Worm (Caenorhabditis elegans): Measurements from ENCODE around the gene gap-2.

Gene gap-2

DNA sequence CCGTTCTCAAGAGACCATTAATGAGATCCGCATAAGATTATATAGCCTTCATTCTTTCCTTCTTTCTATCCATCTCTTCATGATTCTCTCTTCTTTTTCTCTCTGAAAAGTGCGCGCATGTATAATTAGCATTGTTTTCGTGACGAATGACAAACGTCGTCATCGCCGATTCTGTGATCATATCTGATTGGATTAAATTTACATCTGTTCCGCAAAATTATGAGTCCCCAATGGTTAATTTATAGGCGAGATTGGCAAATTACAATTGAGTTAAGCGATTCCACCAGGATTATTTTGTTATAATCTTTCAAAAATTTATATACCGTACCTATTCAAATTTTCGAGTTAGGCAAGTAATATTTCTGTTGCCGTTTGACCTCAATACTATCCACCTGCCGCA is 32.0 kb downstream of the gap-2 start:
- TF ChIP-seq mab-5 (tag; optimal IDR thresholded peaks at IDR 0.05), result peak; percentile 28
- peak; percentile 17 for TF ChIP-seq ceh-16 (tag; optimal IDR thresholded peaks at IDR 0.05)
- peak; percentile 5 for TF ChIP-seq unc-55 (GFP tag; optimal IDR thresholded peaks at IDR 0.05)
- TF ChIP-seq ceh-82 (tag; optimal IDR thresholded peaks at IDR 0.05), result no peak

DNA sequence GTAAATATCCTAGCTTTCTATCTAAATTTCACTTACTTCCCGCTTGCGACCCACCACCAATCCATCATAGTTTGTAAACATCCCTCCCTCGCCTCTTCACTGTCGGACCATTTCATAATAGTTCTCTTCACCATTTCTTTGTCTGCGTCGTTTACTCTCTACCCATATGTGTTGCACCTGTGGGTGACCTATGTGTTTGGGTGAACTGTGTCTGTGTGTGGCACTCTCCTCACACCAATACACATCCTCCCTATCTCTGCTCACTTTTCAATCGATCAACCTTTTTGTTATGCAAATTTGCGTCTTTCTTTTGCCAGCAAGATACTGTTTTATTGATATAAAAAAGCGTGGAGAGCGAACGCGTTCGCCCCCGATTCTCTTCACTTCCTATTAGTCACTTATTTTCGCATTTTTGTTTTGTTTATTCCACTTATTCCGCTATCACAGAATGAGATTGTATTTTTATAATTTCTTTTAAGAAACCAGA is 32.7 kb downstream of the gap-2 start:
- TF ChIP-seq mdl-1 (tag; optimal IDR thresholded peaks at IDR 0.05), result no peak
- TF ChIP-seq egl-27 (tag; optimal IDR thresholded peaks at IDR 0.05), result no peak
- TF ChIP-seq ceh-16 (tag; optimal IDR thresholded peaks at IDR 0.05), result no peak
- no peak for TF ChIP-seq aly-2 (tag; optimal IDR thresholded peaks at IDR 0.05)
- TF ChIP-seq nhr-23 (tag; optimal IDR thresholded peaks at IDR 0.05), result no peak
- TF ChIP-seq nhr-129 (tag; optimal IDR thresholded peaks at IDR 0.05), result no peak
- no peak for TF ChIP-seq nhr-21 (tag; optimal IDR thresholded peaks at IDR 0.05)
- no peak for TF ChIP-seq nhr-237 (tag; optimal IDR thresholded peaks at IDR 0.05)
- TF ChIP-seq fos-1 (tag; optimal IDR thresholded peaks at IDR 0.05), result no peak
- TF ChIP-seq ama-1 (optimal IDR thresholded peaks at IDR 0.05), result no peak
- no peak for TF ChIP-seq peb-1 (tag; optimal IDR thresholded peaks at IDR 0.05)
- TF ChIP-seq lsy-2 (tag; optimal IDR thresholded peaks at IDR 0.05), result no peak
- no peak for TF ChIP-seq elt-3 (tag; optimal IDR thresholded peaks at IDR 0.05)
- no peak for TF ChIP-seq ztf-11 (tag; optimal IDR thresholded peaks at IDR 0.05)
- TF ChIP-seq blmp-1 (tag; optimal IDR thresholded peaks at IDR 0.05; ENCODE audit: insufficient read depth), result no peak

DNA sequence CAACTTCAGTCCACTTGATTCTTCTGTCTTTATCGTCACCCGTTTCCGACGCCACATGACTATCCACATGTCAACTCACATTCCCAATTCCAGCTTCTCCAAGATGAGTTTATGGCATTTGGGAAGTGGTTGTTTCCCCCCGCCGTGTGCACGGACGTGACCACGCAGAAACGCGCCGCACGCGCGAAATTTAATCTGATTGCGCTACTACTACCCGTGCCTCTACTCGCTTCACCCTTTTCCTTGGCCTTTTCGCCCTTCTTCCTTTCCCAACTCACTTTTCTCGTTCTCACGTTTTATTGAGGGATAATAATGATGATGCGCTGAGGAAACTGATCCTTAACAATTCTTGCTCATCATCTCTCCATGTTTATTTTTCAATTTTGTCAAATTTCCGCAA is 34.1 kb downstream of the gap-2 start:
- TF ChIP-seq nhr-12 (tag; optimal IDR thresholded peaks at IDR 0.05) (no peak), ceh-16 (tag; optimal IDR thresholded peaks at IDR 0.05) (no peak), unc-55 (GFP tag; optimal IDR thresholded peaks at IDR 0.05) (no peak), mbf-1 (tag; optimal IDR thresholded peaks at IDR 0.05) (no peak), crh-2 (tag; optimal IDR thresholded peaks at IDR 0.05) (no peak), lin-39 (tag; optimal IDR thresholded peaks at IDR 0.05) (no peak), egl-27 (tag; optimal IDR thresholded peaks at IDR 0.05) (no peak), dmd-4 (tag; optimal IDR thresholded peaks at IDR 0.05) (no peak), blmp-1 (tag; optimal IDR thresholded peaks at IDR 0.05; ENCODE audit: insufficient read depth) (no peak), nhr-11 (tag; optimal IDR thresholded peaks at IDR 0.05) (no peak), nhr-10 (tag; optimal IDR thresholded peaks at IDR 0.05) (no peak), elt-1 (tag; optimal IDR thresholded peaks at IDR 0.05) (no peak), lin-13 (GFP tag; optimal IDR thresholded peaks at IDR 0.05) (no peak), nhr-77 (tag; optimal IDR thresholded peaks at IDR 0.05) (no peak), nhr-6 (tag; optimal IDR thresholded peaks at IDR 0.05) (no peak)

ce11 chrX:9508426-9509010 is 36.2 kb downstream of the gap-2 start:
- TF ChIP-seq blmp-1 (tag; optimal IDR thresholded peaks at IDR 0.05; ENCODE audit: insufficient read depth) (peak; percentile 38), nhr-25 (tag; optimal IDR thresholded peaks at IDR 0.05) (peak; percentile 18), mab-5 (tag; optimal IDR thresholded peaks at IDR 0.05) (no peak), C34F6.9 (tag; optimal IDR thresholded peaks at IDR 0.05) (no peak)

ce11 chrX:9509516-9509915 is 37.2 kb downstream of the gap-2 start:
- TF ChIP-seq unc-55 (GFP tag; optimal IDR thresholded peaks at IDR 0.05) (no peak), nhr-10 (tag; optimal IDR thresholded peaks at IDR 0.05) (no peak), ztf-1 (GFP tag; conservative IDR thresholded peaks at IDR 0.05) (no peak), C34F6.9 (tag; optimal IDR thresholded peaks at IDR 0.05) (no peak), zag-1 (tag; optimal IDR thresholded peaks at IDR 0.05) (no peak), mab-5 (tag; optimal IDR thresholded peaks at IDR 0.05) (no peak), peb-1 (tag; optimal IDR thresholded peaks at IDR 0.05) (no peak), nhr-11 (tag; optimal IDR thresholded peaks at IDR 0.05) (no peak), nhr-237 (tag; optimal IDR thresholded peaks at IDR 0.05) (no peak), ceh-82 (tag; optimal IDR thresholded peaks at IDR 0.05) (no peak)

- TF ChIP-seq C34F6.9 (tag; optimal IDR thresholded peaks at IDR 0.05), result no peak
- TF ChIP-seq nhr-237 (tag; optimal IDR thresholded peaks at IDR 0.05), result no peak
- no peak for TF ChIP-seq snpc-4 (tag; optimal IDR thresholded peaks at IDR 0.05)
- no peak for TF ChIP-seq blmp-1 (tag; optimal IDR thresholded peaks at IDR 0.05; ENCODE audit: insufficient read depth)
- TF ChIP-seq elt-3 (tag; optimal IDR thresholded peaks at IDR 0.05), result no peak
- no peak for TF ChIP-seq skn-1 (tag; optimal IDR thresholded peaks at IDR 0.05)
- TF ChIP-seq nhr-11 (tag; optimal IDR thresholded peaks at IDR 0.05), result no peak
- no peak for TF ChIP-seq nhr-129 (tag; optimal IDR thresholded peaks at IDR 0.05)
- TF ChIP-seq dmd-4 (tag; optimal IDR thresholded peaks at IDR 0.05), result no peak
- TF ChIP-seq lin-39 (tag; optimal IDR thresholded peaks at IDR 0.05), result no peak
- no peak for TF ChIP-seq Y55F3AM.14 (GFP tag; optimal IDR thresholded peaks at IDR 0.05)
- no peak for TF ChIP-seq unc-62 (GFP tag; optimal IDR thresholded peaks at IDR 0.05)
- no peak for TF ChIP-seq nhr-23 (tag; optimal IDR thresholded peaks at IDR 0.05)
- TF ChIP-seq peb-1 (tag; optimal IDR thresholded peaks at IDR 0.05), result no peak
- no peak for TF ChIP-seq gmeb-1 (tag; optimal IDR thresholded peaks at IDR 0.05)
- no peak for TF ChIP-seq ztf-11 (tag; optimal IDR thresholded peaks at IDR 0.05)
- TF ChIP-seq nhr-21 (tag; optimal IDR thresholded peaks at IDR 0.05), result no peak
- TF ChIP-seq ZK546.5 (tag; optimal IDR thresholded peaks at IDR 0.05), result no peak
- TF ChIP-seq sma-9 (GFP tag; optimal IDR thresholded peaks at IDR 0.05), result no peak
- TF ChIP-seq sma-9 (tag; optimal IDR thresholded peaks at IDR 0.05), result no peak
These were observed 37.7 kb downstream of the gap-2 start for ce11 chrX:9509922-9510321.
